Worm (Caenorhabditis elegans) whole organism, L1 larva: ENCODE measurements around the gene T03G11.9.
A peak's percentile ranks its signal among the peaks of the same experiment; 100 is the strongest.

Experiments
- C16A3.4 ChIP-seq: fragments of 150-350 bp; optimal IDR thresholded peaks from 2 replicates; lab custom pipeline; 2014; ENCODE audit warnings: missing biosample characterization, missing genetic modification characterization
- aha-1 ChIP-seq: fragments of 150-350 bp; optimal IDR thresholded peaks from 2 replicates; lab custom pipeline; 2014; ENCODE audit warnings: missing biosample characterization, missing genetic modification characterization
- aly-2 ChIP-seq: fragments of 150-350 bp; optimal IDR thresholded peaks from 2 replicates; lab custom pipeline; 2014; ENCODE audit warnings: missing biosample characterization, missing genetic modification characterization
- ama-1 ChIP-seq: fragments of 150-350 bp; optimal IDR thresholded peaks from 2 replicates; lab custom pipeline; 2014
- blmp-1 ChIP-seq: fragments of 150-350 bp; optimal IDR thresholded peaks from 2 replicates; lab custom pipeline; 2014; ENCODE audit warnings: missing biosample characterization, missing genetic modification characterization
- ceh-63 ChIP-seq: fragments of 200-800 bp; sonication (Bioruptor generic); optimal IDR thresholded peaks from 2 replicates; lab custom pipeline; 2018; ENCODE audit warnings: mild to moderate bottlenecking, missing genetic modification characterization, missing compliant biosample characterization
- ceh-8 ChIP-seq: fragments of 200-800 bp; sonication (Bioruptor generic); optimal IDR thresholded peaks from 2 replicates; lab custom pipeline; 2018; ENCODE audit warnings: mild to moderate bottlenecking, missing genetic modification characterization, moderate library complexity, missing compliant biosample characterization
- ceh-82 ChIP-seq, 3 experiments: fragments of 150-350 bp in 1 of 3; sonication (generic microtip) in 2 of 3; optimal IDR thresholded peaks; 2 replicates each; lab custom pipeline; 2014 to 2017; ENCODE audit warnings: missing biosample characterization in 3 of 3, missing genetic modification characterization in 3 of 3
- dpl-1 ChIP-seq, 3 experiments: fragments of 150-350 bp in 2 of 3; sonication (generic microtip) in 1 of 3; optimal IDR thresholded peaks; 2 replicates each; lab custom pipeline; 2014 to 2017; ENCODE audit warnings: missing biosample characterization in 3 of 3, missing genetic modification characterization in 3 of 3, missing genetic modification reagents in 3 of 3
- dsc-1 ChIP-seq: sonication (generic microtip); optimal IDR thresholded peaks from 2 replicates; lab custom pipeline; 2016; ENCODE audit warnings: mild to moderate bottlenecking, missing genetic modification characterization, missing compliant biosample characterization
- egl-13 ChIP-seq: sonication (generic microtip); optimal IDR thresholded peaks from 2 replicates; lab custom pipeline; 2016; ENCODE audit warnings: missing genotype, missing genetic modification reagents, missing genetic modification characterization, missing compliant biosample characterization
- egl-27 ChIP-seq, 2 experiments: fragments of 150-350 bp in 1 of 2; sonication (generic microtip); optimal IDR thresholded peaks; 3 replicates each; lab custom pipeline; 2017 to 2018; ENCODE audit warnings: missing biosample characterization in 2 of 2, missing genetic modification characterization in 2 of 2, missing genetic modification reagents in 2 of 2
- elt-3 ChIP-seq, 6 experiments: fragments of 150-350 bp in 1 of 6; sonication (generic microtip); optimal IDR thresholded peaks; 2 replicates each; lab custom pipeline; 2017 to 2018; ENCODE audit warnings: missing biosample characterization in 6 of 6, missing genetic modification characterization in 6 of 6, inconsistent platforms in 1 of 6
- ets-5 ChIP-seq: fragments of 200-800 bp; sonication (Bioruptor generic); IDR thresholded peaks from 2 replicates; pipeline ENCODE4 v1.3.6; 2022; ENCODE audit warnings: missing genetic modification characterization, missing compliant biosample characterization
- fkh-10 ChIP-seq: sonication (generic microtip); optimal IDR thresholded peaks from 2 replicates; lab custom pipeline; 2017; ENCODE audit warnings: missing biosample characterization, missing genetic modification reagents, missing genetic modification characterization
- fkh-4 ChIP-seq: sonication (generic microtip); optimal IDR thresholded peaks from 2 replicates; lab custom pipeline; 2016; ENCODE audit warnings: missing compliant biosample characterization, missing genetic modification characterization, borderline replicate concordance
- fkh-8 ChIP-seq: sonication (generic microtip); optimal IDR thresholded peaks from 2 replicates; lab custom pipeline; 2016; ENCODE audit warnings: mild to moderate bottlenecking, missing genetic modification characterization, missing compliant biosample characterization
- fos-1 ChIP-seq: fragments of 150-350 bp; optimal IDR thresholded peaks from 2 replicates; lab custom pipeline; 2014; ENCODE audit warnings: missing biosample characterization, missing genetic modification characterization
- grh-1 ChIP-seq: fragments of 200-800 bp; sonication (Bioruptor generic); IDR thresholded peaks from 2 replicates; pipeline ENCODE4 v1.3.6; 2022; ENCODE audit warnings: missing genetic modification reagents, missing genetic modification characterization, missing compliant biosample characterization
- hpl-2 ChIP-seq: fragments of 150-350 bp; optimal IDR thresholded peaks from 2 replicates; lab custom pipeline; 2014; ENCODE audit warnings: missing biosample characterization, missing genetic modification reagents, missing genetic modification characterization
- lin-13 ChIP-seq: fragments of 150-350 bp; optimal IDR thresholded peaks from 2 replicates; lab custom pipeline; 2014; ENCODE audit warnings: missing biosample characterization, missing genetic modification reagents, missing genetic modification characterization
- lin-14 ChIP-seq: fragments of 200-800 bp; sonication (Bioruptor generic); optimal IDR thresholded peaks from 2 replicates; lab custom pipeline; 2018; ENCODE audit warnings: mild to moderate bottlenecking, missing genetic modification characterization, moderate library complexity, missing compliant biosample characterization
- lin-15B ChIP-seq: fragments of 150-350 bp; sonication (generic microtip); optimal IDR thresholded peaks from 3 replicates; lab custom pipeline; 2014; ENCODE audit warnings: missing biosample characterization, missing genetic modification characterization
- lin-35 ChIP-seq, 2 experiments: fragments of 150-350 bp; optimal IDR thresholded peaks; 2 replicates each; lab custom pipeline; 2014; ENCODE audit warnings: missing biosample characterization in 2 of 2, missing genetic modification characterization in 2 of 2, missing genetic modification reagents in 2 of 2
- mab-9 ChIP-seq: fragments of 200-800 bp; sonication (Bioruptor generic); IDR thresholded peaks from 2 replicates; pipeline ENCODE4 v1.3.6; 2022; ENCODE audit warnings: missing genetic modification reagents, missing genetic modification characterization, missing compliant biosample characterization
- mef-2 ChIP-seq: fragments of 150-350 bp; optimal IDR thresholded peaks from 2 replicates; lab custom pipeline; 2014; ENCODE audit warnings: missing biosample characterization, missing genetic modification characterization
- nhr-11 ChIP-seq: fragments of 150-350 bp; optimal IDR thresholded peaks from 2 replicates; lab custom pipeline; 2014; ENCODE audit warnings: missing biosample characterization, missing genetic modification characterization
- nhr-12 ChIP-seq: sonication (generic microtip); optimal IDR thresholded peaks from 2 replicates; lab custom pipeline; 2017; ENCODE audit warnings: missing biosample characterization, missing genetic modification characterization
- nhr-19 ChIP-seq: fragments of 200-800 bp; sonication (Bioruptor generic); conservative IDR thresholded peaks from 2 replicates; pipeline ENCODE4 v1.3.6; 2022; ENCODE audit warnings: missing genetic modification characterization, missing compliant biosample characterization
- nhr-20 ChIP-seq: sonication (generic microtip); optimal IDR thresholded peaks from 2 replicates; lab custom pipeline; 2016; ENCODE audit warnings: mild to moderate bottlenecking, missing genetic modification characterization, missing compliant biosample characterization
- nhr-237 ChIP-seq: fragments of 150-350 bp; optimal IDR thresholded peaks from 2 replicates; lab custom pipeline; 2014; ENCODE audit warnings: missing biosample characterization, missing genetic modification characterization
- nhr-28 ChIP-seq: fragments of 150-350 bp; optimal IDR thresholded peaks from 2 replicates; lab custom pipeline; 2014; ENCODE audit warnings: missing biosample characterization, missing genetic modification characterization
- nhr-71 ChIP-seq: sonication (generic microtip); optimal IDR thresholded peaks from 2 replicates; lab custom pipeline; 2016; ENCODE audit warnings: mild to moderate bottlenecking, missing genetic modification characterization, moderate library complexity, missing compliant biosample characterization
- nhr-76 ChIP-seq: sonication (generic microtip); optimal IDR thresholded peaks from 2 replicates; lab custom pipeline; 2017; ENCODE audit warnings: missing biosample characterization, missing genetic modification characterization
- nhr-85 ChIP-seq: sonication (generic microtip); peaks from one replicate; lab custom pipeline; 2016; ENCODE audit warnings: missing genetic modification characterization, inconsistent platforms, missing compliant biosample characterization
- pag-3 ChIP-seq: sonication (generic microtip); optimal IDR thresholded peaks from 2 replicates; lab custom pipeline; 2017; ENCODE audit warnings: missing genetic modification characterization, mild to moderate bottlenecking, missing compliant biosample characterization, antibody characterized with exemption, borderline replicate concordance; ENCODE audit not compliant: insufficient read depth
- pax-3 ChIP-seq: fragments of 200-800 bp; sonication (Bioruptor generic); optimal IDR thresholded peaks from 2 replicates; lab custom pipeline; 2018; ENCODE audit warnings: mild to moderate bottlenecking, missing genetic modification characterization, moderate library complexity, missing compliant biosample characterization
- pqm-1 ChIP-seq: sonication (generic microtip); optimal IDR thresholded peaks from 3 replicates; lab custom pipeline; 2017; ENCODE audit warnings: missing biosample characterization, missing genetic modification characterization
- rnt-1 ChIP-seq: sonication (generic microtip); optimal IDR thresholded peaks from 2 replicates; lab custom pipeline; 2016; ENCODE audit warnings: mild to moderate bottlenecking, missing genetic modification characterization, moderate library complexity, missing compliant biosample characterization
- skn-1 ChIP-seq: fragments of 150-350 bp; optimal IDR thresholded peaks from 2 replicates; lab custom pipeline; 2014; ENCODE audit warnings: missing biosample characterization, missing genetic modification characterization
- snpc-4 ChIP-seq: fragments of 150-350 bp; optimal IDR thresholded peaks from 2 replicates; lab custom pipeline; 2014; ENCODE audit warnings: missing biosample characterization, missing genetic modification characterization
- snu-23 ChIP-seq: sonication (generic microtip); optimal IDR thresholded peaks from 2 replicates; lab custom pipeline; 2016; ENCODE audit warnings: missing genetic modification characterization, missing compliant biosample characterization
- sox-4 ChIP-seq: sonication (generic microtip); optimal IDR thresholded peaks from 2 replicates; lab custom pipeline; 2016; ENCODE audit warnings: missing genetic modification characterization, missing compliant biosample characterization
- tbx-2 ChIP-seq: sonication (generic microtip); optimal IDR thresholded peaks from 2 replicates; lab custom pipeline; 2016; ENCODE audit warnings: missing genetic modification characterization, missing compliant biosample characterization
- tlp-1 ChIP-seq: fragments of 150-350 bp; optimal IDR thresholded peaks from 2 replicates; lab custom pipeline; 2014; ENCODE audit warnings: missing biosample characterization, missing genetic modification characterization
- unc-130 ChIP-seq: fragments of 150-350 bp; optimal IDR thresholded peaks from 2 replicates; lab custom pipeline; 2017; ENCODE audit warnings: missing biosample characterization, missing genetic modification characterization, inconsistent platforms
- unc-86 ChIP-seq: sonication (generic microtip); optimal IDR thresholded peaks from 2 replicates; lab custom pipeline; 2016; ENCODE audit warnings: missing genetic modification characterization, missing compliant biosample characterization
- xbp-1 ChIP-seq: sonication (generic microtip); optimal IDR thresholded peaks from 2 replicates; lab custom pipeline; 2016; ENCODE audit warnings: missing genetic modification characterization, missing compliant biosample characterization
- zag-1 ChIP-seq: fragments of 150-350 bp; optimal IDR thresholded peaks from 2 replicates; lab custom pipeline; 2014; ENCODE audit warnings: missing biosample characterization, missing genetic modification characterization
- ztf-11 ChIP-seq, 2 experiments: sonication (generic microtip); optimal IDR thresholded peaks; 2 replicates each; lab custom pipeline; 2016 to 2017; ENCODE audit warnings: missing genetic modification characterization in 2 of 2, missing biosample characterization in 1 of 2, missing compliant biosample characterization in 1 of 2
- ztf-4 ChIP-seq: fragments of 150-350 bp; optimal IDR thresholded peaks from 2 replicates; lab custom pipeline; 2014; ENCODE audit warnings: missing biosample characterization, missing genetic modification characterization

Gene T03G11.9

ce11 chrX:5213032-5213431 is 29.0 kb downstream of the T03G11.9 start:
- TF ChIP-seq nhr-28 (tag; lab: Kevin White, UChicago) (no peak), snu-23 (GFP tag; lab: Kevin White, UChicago) (peak; percentile 18), nhr-20 (tag; lab: Kevin White, UChicago) (peak; percentile 39), elt-3 (tag; optimal IDR thresholded peaks at IDR 0.05; lab: Kevin White, UChicago) (peak in 1 of 6 experiments; percentile 35), xbp-1 (tag; lab: Kevin White, UChicago) (no peak), unc-86 (tag; lab: Kevin White, UChicago) (no peak), ets-5 (no peak), blmp-1 (tag; lab: Kevin White, UChicago) (peak; percentile 39), dsc-1 (tag; lab: Kevin White, UChicago) (no peak), lin-14 (GFP tag; lab: Kevin White, UChicago) (peak; percentile 29)

DNA sequence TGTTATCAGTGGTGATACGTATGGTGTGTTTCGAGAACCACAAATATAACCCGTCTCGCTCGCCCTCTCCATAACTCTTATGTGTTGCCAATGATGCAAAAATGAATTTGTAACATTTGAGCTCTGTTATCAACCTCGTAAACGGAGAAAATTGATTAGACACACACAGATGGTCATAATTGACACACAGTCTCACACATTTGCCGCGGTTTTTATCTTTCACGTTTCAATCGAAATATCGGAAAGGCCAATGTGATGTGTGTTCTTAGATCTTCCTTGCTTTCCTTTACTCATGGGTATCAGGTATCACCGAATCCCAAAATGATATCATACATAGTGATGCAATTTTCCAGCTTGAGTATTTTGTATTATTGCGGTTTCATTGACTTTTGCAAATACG is 29.5 kb downstream of the T03G11.9 start:
- TF ChIP-seq unc-86 (tag; lab: Kevin White, UChicago): no peak
- no peak for TF ChIP-seq egl-27 (tag; optimal IDR thresholded peaks at IDR 0.05; lab: Kevin White, UChicago)
- TF ChIP-seq grh-1: no peak
- peak in 1 of 2 experiments; percentile 65 for TF ChIP-seq lin-35 (GFP tag; optimal IDR thresholded peaks at IDR 0.05; lab: Kevin White, UChicago)
- TF ChIP-seq fkh-8 (tag; lab: Kevin White, UChicago): no peak
- no peak for TF ChIP-seq aha-1 (tag; lab: Kevin White, UChicago)
- TF ChIP-seq aly-2: no peak
- no peak for TF ChIP-seq zag-1 (tag; lab: Kevin White, UChicago)
- no peak for TF ChIP-seq ceh-8 (GFP tag; lab: Kevin White, UChicago)
- no peak for TF ChIP-seq lin-15B (tag; lab: Kevin White, UChicago)
- TF ChIP-seq ceh-63 (GFP tag; lab: Kevin White, UChicago): no peak
- no peak for TF ChIP-seq pax-3
- no peak for TF ChIP-seq dsc-1 (tag; lab: Kevin White, UChicago)
- no peak for TF ChIP-seq skn-1 (tag; lab: Kevin White, UChicago)
- TF ChIP-seq hpl-2 (GFP tag; lab: Kevin White, UChicago): no peak
- TF ChIP-seq fos-1 (tag; lab: Kevin White, UChicago): no peak
- TF ChIP-seq lin-13 (GFP tag; lab: Kevin White, UChicago): no peak
- TF ChIP-seq tlp-1 (tag; lab: Kevin White, UChicago): no peak
- TF ChIP-seq xbp-1 (tag; lab: Kevin White, UChicago): no peak
- no peak for TF ChIP-seq ztf-4 (tag; lab: Kevin White, UChicago)
- peak; percentile 1 for TF ChIP-seq tbx-2
- no peak for TF ChIP-seq ama-1 (lab: Kevin White, UChicago)
- no peak for TF ChIP-seq egl-13 (tag; lab: Kevin White, UChicago)
- no peak for TF ChIP-seq pag-3 (tag; lab: Kevin White, UChicago)
- TF ChIP-seq snpc-4: no peak
- TF ChIP-seq rnt-1: no peak
- peak; percentile 65 for TF ChIP-seq nhr-85
- TF ChIP-seq fkh-10 (GFP tag; lab: Kevin White, UChicago): no peak
- peak; percentile 33 for TF ChIP-seq nhr-19 (GFP tag; lab: Robert Waterston, UW)
- no peak for TF ChIP-seq mef-2
- TF ChIP-seq pqm-1 (tag; lab: Kevin White, UChicago): no peak
- TF ChIP-seq nhr-11 (tag; lab: Kevin White, UChicago): no peak
- no peak for TF ChIP-seq mab-9
- no peak for TF ChIP-seq sox-4 (tag; lab: Kevin White, UChicago)
- TF ChIP-seq dpl-1 (GFP tag; optimal IDR thresholded peaks at IDR 0.05; lab: Kevin White, UChicago): no peak
- TF ChIP-seq nhr-12 (tag; lab: Kevin White, UChicago): no peak
- TF ChIP-seq fkh-4 (tag; lab: Kevin White, UChicago): no peak
- TF ChIP-seq nhr-71: peak; percentile 57
- no peak for TF ChIP-seq ztf-11 (tag; optimal IDR thresholded peaks at IDR 0.05; lab: Kevin White, UChicago)
- TF ChIP-seq unc-130 (tag; lab: Kevin White, UChicago): no peak
- no peak for TF ChIP-seq ceh-82 (tag; optimal IDR thresholded peaks at IDR 0.05; lab: Kevin White, UChicago)
- TF ChIP-seq ets-5: no peak
- TF ChIP-seq nhr-76 (tag; lab: Kevin White, UChicago): no peak
- TF ChIP-seq nhr-28 (tag; lab: Kevin White, UChicago): no peak
- TF ChIP-seq C16A3.4 (tag; lab: Kevin White, UChicago): no peak
- TF ChIP-seq nhr-237 (tag; lab: Kevin White, UChicago): no peak
- TF ChIP-seq lin-14 (GFP tag; lab: Kevin White, UChicago): peak; percentile 43
